Fruit fly (Drosophila melanogaster) whole organism, embryonic: ENCODE results near the gene CG13995.

Source experiments
- B-H2 ChIP-seq: fragments of 200-800 bp; sonication (Bioruptor generic); optimal IDR thresholded peaks from 2 replicates; lab custom pipeline; 2018; ENCODE audit warnings: missing biosample characterization, mild to moderate bottlenecking, missing genetic modification characterization
- CG11093 ChIP-seq: fragments of 200-800 bp; sonication (Bioruptor generic); IDR thresholded peaks from 3 replicates; pipeline ENCODE4 v1.3.6; 2022; ENCODE audit warnings: missing biosample characterization, missing genetic modification characterization
- CG11504 ChIP-seq: fragments of 200-800 bp; sonication (Bioruptor generic); optimal IDR thresholded peaks from 3 replicates; lab custom pipeline; 2019; ENCODE audit warnings: missing biosample characterization, mild to moderate bottlenecking, missing genetic modification characterization, moderate library complexity
- CG14667 ChIP-seq: fragments of 200-800 bp; sonication (Bioruptor generic); IDR thresholded peaks from 2 replicates; pipeline ENCODE4 v1.3.6; 2022; ENCODE audit warnings: missing biosample characterization, missing genetic modification characterization
- CG17385 ChIP-seq: fragments of 200-800 bp; sonication (Bioruptor generic); optimal IDR thresholded peaks from 3 replicates; lab custom pipeline; 2018; ENCODE audit warnings: missing biosample characterization, mild to moderate bottlenecking, missing genetic modification characterization
- CG1792 ChIP-seq: fragments of 200-800 bp; sonication (Bioruptor generic); optimal IDR thresholded peaks from 2 replicates; lab custom pipeline; 2016; ENCODE audit warnings: missing biosample characterization, missing genetic modification characterization
- CG18262 ChIP-seq: fragments of 200-800 bp; optimal IDR thresholded peaks from 3 replicates; lab custom pipeline; 2019; ENCODE audit warnings: missing biosample characterization, mild to moderate bottlenecking, missing genetic modification characterization, moderate library complexity
- CG2678 ChIP-seq: fragments of 200-800 bp; sonication (Bioruptor generic); optimal IDR thresholded peaks from 3 replicates; lab custom pipeline; 2019; ENCODE audit warnings: missing biosample characterization, mild to moderate bottlenecking, missing genetic modification characterization, moderate library complexity
- CG2712 ChIP-seq: fragments of 200-800 bp; optimal IDR thresholded peaks from 3 replicates; lab custom pipeline; 2019; ENCODE audit warnings: missing biosample characterization, mild to moderate bottlenecking, missing genetic modification characterization, moderate library complexity
- CG32767 ChIP-seq: fragments of 200-800 bp; sonication (Bioruptor generic); IDR thresholded peaks from 2 replicates; pipeline ENCODE4 v1.3.6; 2022; ENCODE audit warnings: missing biosample characterization, missing genetic modification characterization
- CG42726 ChIP-seq: fragments of 200-800 bp; sonication (Bioruptor generic); IDR thresholded peaks from 2 replicates; pipeline ENCODE4 v1.3.6; 2022; ENCODE audit warnings: missing biosample characterization, missing genetic modification characterization; ENCODE audit not compliant: partially characterized antibody
- CG4404 ChIP-seq: fragments of 200-800 bp; sonication (Bioruptor generic); IDR thresholded peaks from 2 replicates; pipeline ENCODE4 v1.3.6; 2022; ENCODE audit warnings: missing biosample characterization, missing genetic modification characterization
- CG6683 ChIP-seq: fragments of 200-800 bp; sonication (Bioruptor generic); optimal IDR thresholded peaks from 2 replicates; lab custom pipeline; 2017; ENCODE audit warnings: missing biosample characterization, mild to moderate bottlenecking, missing genetic modification characterization, missing genetic modification reagents
- CG7745 ChIP-seq: fragments of 200-800 bp; sonication (Bioruptor generic); optimal IDR thresholded peaks from 2 replicates; lab custom pipeline; 2018; ENCODE audit warnings: missing biosample characterization, mild to moderate bottlenecking, missing genetic modification characterization, moderate library complexity
- CG9437 ChIP-seq: fragments of 200-800 bp; sonication (Bioruptor generic); optimal IDR thresholded peaks from 2 replicates; lab custom pipeline; 2018; ENCODE audit warnings: missing biosample characterization, mild to moderate bottlenecking, missing genetic modification characterization
- CHES-1-like ChIP-seq: fragments of 200-800 bp; sonication (Bioruptor generic); optimal IDR thresholded peaks from 2 replicates; lab custom pipeline; 2016; ENCODE audit warnings: missing biosample characterization, missing genetic modification characterization
- CkIIα-i1 ChIP-seq: fragments of 200-800 bp; sonication (Bioruptor generic); IDR thresholded peaks from 2 replicates; pipeline ENCODE4 v1.3.6; 2022; ENCODE audit warnings: missing biosample characterization, missing genetic modification characterization
- Dek ChIP-seq: fragments of 200-800 bp; sonication (Bioruptor generic); optimal IDR thresholded peaks from 3 replicates; lab custom pipeline; 2019; ENCODE audit warnings: missing biosample characterization, mild to moderate bottlenecking, missing genetic modification characterization, moderate library complexity
- Fer1 ChIP-seq: fragments of 200-800 bp; sonication (Bioruptor generic); optimal IDR thresholded peaks from 2 replicates; lab custom pipeline; 2017; ENCODE audit warnings: missing biosample characterization, mild to moderate bottlenecking, missing genetic modification characterization
- GATAe ChIP-seq: fragments of 200-800 bp; sonication (Bioruptor generic); conservative IDR thresholded peaks from 2 replicates; pipeline ENCODE4 v1.3.6; 2022; ENCODE audit warnings: missing biosample characterization, missing genetic modification characterization
- H2.0 ChIP-seq: fragments of 200-800 bp; sonication (Bioruptor generic); IDR thresholded peaks from 2 replicates; pipeline ENCODE4 v1.3.6; 2022; ENCODE audit warnings: missing biosample characterization, missing genetic modification characterization
- Mad ChIP-seq: fragments of 200-800 bp; sonication (Bioruptor generic); optimal IDR thresholded peaks from 2 replicates; lab custom pipeline; 2016; ENCODE audit warnings: missing biosample characterization, missing genetic modification characterization
- Mrtf ChIP-seq: fragments of 200-800 bp; sonication (Bioruptor generic); IDR thresholded peaks from 3 replicates; pipeline ENCODE4 v1.3.6; 2022; ENCODE audit warnings: missing biosample characterization, missing genetic modification characterization
- Nf-YC ChIP-seq: fragments of 200-800 bp; optimal IDR thresholded peaks from 3 replicates; lab custom pipeline; 2019; ENCODE audit warnings: missing biosample characterization, mild to moderate bottlenecking, missing genetic modification characterization, moderate library complexity
- Oaz ChIP-seq: fragments of 200-800 bp; sonication (Bioruptor generic); IDR thresholded peaks from 2 replicates; pipeline ENCODE4 v1.3.6; 2022; ENCODE audit warnings: missing biosample characterization, missing genetic modification characterization
- Side ChIP-seq: fragments of 200-800 bp; sonication (Bioruptor generic); optimal IDR thresholded peaks from 2 replicates; lab custom pipeline; 2016; ENCODE audit warnings: missing biosample characterization, missing genetic modification characterization
- ac ChIP-seq: fragments of 200-800 bp; sonication (Bioruptor generic); optimal IDR thresholded peaks from 3 replicates; lab custom pipeline; 2017; ENCODE audit warnings: missing biosample characterization, mild to moderate bottlenecking, missing genetic modification characterization
- ase ChIP-seq: fragments of 200-800 bp; sonication (Bioruptor generic); IDR thresholded peaks from 3 replicates; pipeline ENCODE4 v1.3.6; 2022; ENCODE audit warnings: missing biosample characterization, missing genetic modification characterization
- cas ChIP-seq: fragments of 200-800 bp; sonication (Bioruptor generic); IDR thresholded peaks from 2 replicates; pipeline ENCODE4 v1.3.6; 2022; ENCODE audit warnings: missing biosample characterization, missing genetic modification characterization
- caup ChIP-seq: fragments of 200-800 bp; sonication (Bioruptor generic); optimal IDR thresholded peaks from 3 replicates; lab custom pipeline; 2017; ENCODE audit warnings: missing biosample characterization, mild to moderate bottlenecking, missing genetic modification characterization, moderate library complexity; ENCODE audit not compliant: severe bottlenecking
- cwo ChIP-seq: fragments of 200-800 bp; sonication (Bioruptor generic); optimal IDR thresholded peaks from 3 replicates; lab custom pipeline; 2017; ENCODE audit warnings: missing biosample characterization, missing genetic modification characterization, mild to moderate bottlenecking, moderate library complexity, missing genetic modification reagents
- hkb ChIP-seq, 2 experiments: fragments of 200-800 bp in 1 of 2; fragments of >200 bp in 1 of 2; sonication (Bioruptor generic) in 1 of 2; IDR thresholded peaks in 1 of 2; optimal IDR thresholded peaks in 1 of 2; 2 replicates each; pipeline versions ENCODE4 v1.3.6 to Lab custom; 2017 to 2022; ENCODE audit warnings: missing biosample characterization in 1 of 2, missing genetic modification characterization in 1 of 2
- jumu ChIP-seq: fragments of 200-800 bp; sonication (Bioruptor generic); optimal IDR thresholded peaks from 3 replicates; lab custom pipeline; 2016; ENCODE audit warnings: missing biosample characterization, missing genetic modification characterization
- ken ChIP-seq: fragments of 200-800 bp; sonication (Bioruptor generic); IDR thresholded peaks from 3 replicates; pipeline ENCODE4 v1.3.6; 2022; ENCODE audit warnings: missing biosample characterization, missing genetic modification characterization
- lbe ChIP-seq: fragments of 200-800 bp; sonication (Bioruptor generic); optimal IDR thresholded peaks from 2 replicates; lab custom pipeline; 2016; ENCODE audit warnings: missing biosample characterization, mild to moderate bottlenecking, missing genetic modification characterization
- onecut ChIP-seq: fragments of 200-800 bp; sonication (Bioruptor generic); IDR thresholded peaks from 2 replicates; pipeline ENCODE4 v1.3.6; 2022; ENCODE audit warnings: missing biosample characterization, missing genetic modification characterization
- schlank ChIP-seq: fragments of 200-800 bp; sonication (Bioruptor generic); optimal IDR thresholded peaks from 2 replicates; lab custom pipeline; 2018; ENCODE audit warnings: missing biosample characterization, mild to moderate bottlenecking, missing genetic modification characterization
- stc ChIP-seq: fragments of 200-800 bp; sonication (Bioruptor generic); IDR thresholded peaks from 2 replicates; pipeline ENCODE4 v1.3.6; 2022; ENCODE audit warnings: missing biosample characterization, missing genetic modification characterization
- sug ChIP-seq: fragments of 200-800 bp; optimal IDR thresholded peaks from 2 replicates; lab custom pipeline; 2019; ENCODE audit warnings: missing biosample characterization, mild to moderate bottlenecking, missing genetic modification characterization, moderate library complexity
- toy ChIP-seq: fragments of 200-800 bp; sonication (Bioruptor generic); IDR thresholded peaks from 2 replicates; pipeline ENCODE4 v1.3.6; 2022; ENCODE audit warnings: missing biosample characterization, missing genetic modification characterization
- tup ChIP-seq: fragments of 200-800 bp; sonication (Bioruptor generic); optimal IDR thresholded peaks from 2 replicates; lab custom pipeline; 2016; ENCODE audit warnings: missing biosample characterization, mild to moderate bottlenecking, missing genetic modification characterization, moderate library complexity
- z ChIP-seq: fragments of 200-800 bp; sonication (Bioruptor generic); IDR thresholded peaks from 3 replicates; pipeline ENCODE4 v1.3.6; 2022; ENCODE audit warnings: missing biosample characterization, missing genetic modification characterization

CG13995 gene

dm6 chr2L:6085733-6086317, 31.7 kb downstream of the CG13995 start (continued):
- TF ChIP-seq Mrtf (GFP tag; lab: Robert Waterston, UW) (no peak), Oaz (no peak), ac (GFP tag; lab: Kevin White, UChicago) (no peak), ken (GFP tag; lab: Robert Waterston, UW) (no peak), CG4404 (GFP tag; lab: Robert Waterston, UW) (no peak), caup (GFP tag; lab: Kevin White, UChicago) (peak; percentile 23), onecut (GFP tag; lab: Robert Waterston, UW) (no peak), tup (GFP tag; lab: Kevin White, UChicago) (no peak), CG18262 (tag; lab: Kevin White, UChicago) (no peak), CG2712 (no peak), CG6683 (GFP tag; lab: Kevin White, UChicago) (no peak), CG11093 (GFP tag; lab: Robert Waterston, UW) (no peak), CG1792 (GFP tag; lab: Kevin White, UChicago) (no peak), hkb (optimal IDR thresholded peaks at IDR 0.05; lab: Kevin White, UChicago) (no peak), hkb (GFP tag; IDR thresholded peaks at IDR 0.05; lab: Robert Waterston, UW) (no peak), lbe (GFP tag; lab: Kevin White, UChicago) (peak; percentile 3), z (0 out of 3 replicates have a peak, but pooled peaks have one; percentile 20), Side (GFP tag; lab: Kevin White, UChicago) (no peak), CG2678 (tag; lab: Kevin White, UChicago) (no peak), CkIIα-i1 (GFP tag; lab: Robert Waterston, UW) (no peak), Nf-YC (tag; lab: Kevin White, UChicago) (no peak), schlank (tag; lab: Kevin White, UChicago) (peak; percentile 18), Mad (no peak), CG17385 (GFP tag; lab: Kevin White, UChicago) (no peak), ase (GFP tag; lab: Robert Waterston, UW) (no peak), CG7745 (no peak), toy (no peak), CG9437 (GFP tag; lab: Kevin White, UChicago) (no peak), jumu (GFP tag; lab: Kevin White, UChicago) (no peak), B-H2 (peak; percentile 79), cwo (GFP tag; lab: Kevin White, UChicago) (peak; percentile 60), stc (GFP tag; lab: Robert Waterston, UW) (no peak), Dek (no peak), sug (peak; percentile 41), Fer1 (peak; percentile 31), cas (0 out of 2 replicates have a peak, but pooled peaks have one; percentile 9), CG14667 (GFP tag; lab: Robert Waterston, UW) (no peak), H2.0 (GFP tag; lab: Robert Waterston, UW) (no peak), CHES-1-like (GFP tag; lab: Kevin White, UChicago) (no peak), CG32767 (GFP tag; lab: Robert Waterston, UW) (peak; percentile 83), GATAe (GFP tag; lab: Robert Waterston, UW) (peak; percentile 48), CG11504 (tag; lab: Kevin White, UChicago) (no peak), CG42726 (GFP tag; lab: Robert Waterston, UW) (peak; percentile 71)
